Worm (Caenorhabditis elegans) whole organism, midembryonic: Measurements from ENCODE around the gene rtfo-1.

Experiments used
- cog-1 ChIP-seq: sonication (generic microtip); optimal IDR thresholded peaks from 2 replicates; lab custom pipeline; 2016; ENCODE audit warnings: missing genetic modification characterization, missing compliant biosample characterization
- flt-1 ChIP-seq: fragments of 200-800 bp; sonication (Bioruptor generic); IDR thresholded peaks from 2 replicates; pipeline ENCODE4 v1.3.6; 2022; ENCODE audit warnings: missing genetic modification characterization, missing compliant biosample characterization
- klf-2 ChIP-seq: fragments of 200-800 bp; sonication (Bioruptor generic); conservative IDR thresholded peaks from 2 replicates; pipeline ENCODE4 v1.3.6; 2022; ENCODE audit warnings: missing genetic modification reagents, missing genetic modification characterization, missing compliant biosample characterization
- med-1 ChIP-seq: sonication (generic microtip); optimal IDR thresholded peaks from 2 replicates; lab custom pipeline; 2017; ENCODE audit warnings: missing genetic modification characterization, mild to moderate bottlenecking, missing compliant biosample characterization, antibody characterized with exemption, missing genetic modification reagents; ENCODE audit not compliant: insufficient read depth
- ref-1 ChIP-seq: fragments of 200-800 bp; sonication (Bioruptor generic); conservative IDR thresholded peaks from 2 replicates; pipeline ENCODE4 v1.3.6; 2022; ENCODE audit warnings: missing genetic modification reagents, missing genetic modification characterization, missing compliant biosample characterization
- tab-1 ChIP-seq: fragments of 200-800 bp; sonication (Bioruptor generic); IDR thresholded peaks from 2 replicates; pipeline ENCODE4 v1.3.6; 2022; ENCODE audit warnings: missing genetic modification characterization, missing compliant biosample characterization
- ztf-23 ChIP-seq: fragments of 200-800 bp; sonication (Bioruptor generic); IDR thresholded peaks from 2 replicates; pipeline ENCODE4 v1.3.6; 2022; ENCODE audit warnings: missing genetic modification reagents, missing genetic modification characterization, missing compliant biosample characterization
- ztf-29 ChIP-seq: fragments of 200-800 bp; sonication (Bioruptor generic); IDR thresholded peaks from 2 replicates; pipeline ENCODE4 v1.3.6; 2022; ENCODE audit warnings: missing genetic modification reagents, missing genetic modification characterization, missing compliant biosample characterization

DNA sequence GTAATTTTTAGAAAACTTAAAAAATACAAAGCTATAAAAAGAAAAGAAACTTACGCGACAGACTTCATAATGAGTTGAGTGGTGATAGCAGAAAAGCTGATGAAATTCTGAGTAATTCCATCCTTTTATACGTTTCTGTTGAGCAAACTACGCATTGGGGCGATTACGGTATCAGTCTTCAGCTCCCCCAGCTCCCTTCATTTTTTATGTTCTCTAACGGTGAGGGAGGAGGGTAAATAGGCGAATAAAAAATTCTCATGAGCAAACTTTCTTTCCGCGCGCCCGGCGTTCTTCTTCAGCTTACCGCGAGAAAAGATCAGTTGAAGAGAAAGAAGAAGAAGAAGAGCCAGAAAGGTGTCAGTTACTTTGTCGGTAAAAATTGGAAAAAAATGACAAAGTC is 36.5 kb upstream of the rtfo-1 start, which contains the start of gene idpc-7:
- no peak for TF ChIP-seq tab-1 (GFP tag; lab: Robert Waterston, UW)
- TF ChIP-seq klf-2 = no peak
- TF ChIP-seq ztf-23 = no peak
- no peak for TF ChIP-seq med-1 (GFP tag; lab: Kevin White, UChicago)
- no peak for TF ChIP-seq ztf-29 (GFP tag; lab: Robert Waterston, UW)
- TF ChIP-seq flt-1 = no peak
- no peak for TF ChIP-seq cog-1 (tag; lab: Kevin White, UChicago)
- TF ChIP-seq ref-1 (GFP tag; lab: Robert Waterston, UW) = no peak
